Fruit fly (Drosophila melanogaster): ENCODE measurements around the gene alpha-Est6.

DNA sequence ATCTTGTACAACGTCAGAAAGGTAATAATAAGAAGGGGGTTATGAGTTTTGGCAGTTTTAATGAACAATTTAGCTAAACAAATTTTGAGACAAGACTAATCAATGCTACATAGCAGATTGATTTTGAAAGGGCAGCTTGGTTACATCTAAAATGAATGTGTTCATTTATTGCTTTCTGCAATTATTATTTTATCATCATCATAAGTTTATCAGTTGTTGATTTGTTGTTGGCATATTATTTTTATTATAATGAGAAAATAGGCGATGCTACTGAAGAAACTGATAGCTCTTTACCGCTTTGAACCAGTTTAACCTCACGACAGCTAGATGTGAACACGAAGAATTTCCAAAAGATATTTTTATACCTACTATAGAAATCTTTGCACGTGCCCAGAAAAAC, 26.3 kb downstream of the alpha-Est6 start, which contains the start of gene Mics1:
- TF ChIP-seq CG14655 (GFP tag; optimal IDR thresholded peaks at IDR 0.05) (no peak), Pif1B (GFP tag; optimal IDR thresholded peaks at IDR 0.05) (no peak), CG8159 (tag; optimal IDR thresholded peaks at IDR 0.05) (no peak), rn (GFP tag; IDR thresholded peaks at IDR 0.05) (no peak), CG15710 (tag; optimal IDR thresholded peaks at IDR 0.05) (no peak), CG34367 (tag; optimal IDR thresholded peaks at IDR 0.05) (no peak), Pif1A (GFP tag; optimal IDR thresholded peaks at IDR 0.05) (no peak), CG10348 (GFP tag; IDR thresholded peaks at IDR 0.05) (no peak), CG32121 (GFP tag; IDR thresholded peaks at IDR 0.05) (no peak), CG8301 (tag; optimal IDR thresholded peaks at IDR 0.05) (no peak), CG17806 (tag; optimal IDR thresholded peaks at IDR 0.05) (no peak), EcR (GFP tag; optimal IDR thresholded peaks at IDR 0.05) (no peak), Ets98B (GFP tag; IDR thresholded peaks at IDR 0.05) (no peak)

All from whole organism, pupa.